Worm (Caenorhabditis elegans) whole organism, L2 larva: Measurements from ENCODE around the gene W04B5.6.
"Not testable (repeated sequence)": the region's sequence is repeated elsewhere in the genome, so short reads cannot be mapped to it uniquely, and the experiment has no call there.

Experiments
- F13H6.1 ChIP-seq: sonication (generic microtip); optimal IDR thresholded peaks from 2 replicates; lab custom pipeline; 2016; ENCODE audit warnings: missing genetic modification characterization, missing compliant biosample characterization
- ztf-11 ChIP-seq: sonication (generic microtip); optimal IDR thresholded peaks from 2 replicates; lab custom pipeline; 2017; ENCODE audit warnings: missing biosample characterization, missing genetic modification characterization

- not testable (repeated sequence) for TF ChIP-seq ztf-11, F13H6.1 (tag; lab: Kevin White, UChicago)
Measured at ce11 chrIII:2435373-2435772, at the start of gene W04B5.6.
